Fruit fly (Drosophila melanogaster): ENCODE results near the gene CG42717.

The CG42717 gene

DNA sequence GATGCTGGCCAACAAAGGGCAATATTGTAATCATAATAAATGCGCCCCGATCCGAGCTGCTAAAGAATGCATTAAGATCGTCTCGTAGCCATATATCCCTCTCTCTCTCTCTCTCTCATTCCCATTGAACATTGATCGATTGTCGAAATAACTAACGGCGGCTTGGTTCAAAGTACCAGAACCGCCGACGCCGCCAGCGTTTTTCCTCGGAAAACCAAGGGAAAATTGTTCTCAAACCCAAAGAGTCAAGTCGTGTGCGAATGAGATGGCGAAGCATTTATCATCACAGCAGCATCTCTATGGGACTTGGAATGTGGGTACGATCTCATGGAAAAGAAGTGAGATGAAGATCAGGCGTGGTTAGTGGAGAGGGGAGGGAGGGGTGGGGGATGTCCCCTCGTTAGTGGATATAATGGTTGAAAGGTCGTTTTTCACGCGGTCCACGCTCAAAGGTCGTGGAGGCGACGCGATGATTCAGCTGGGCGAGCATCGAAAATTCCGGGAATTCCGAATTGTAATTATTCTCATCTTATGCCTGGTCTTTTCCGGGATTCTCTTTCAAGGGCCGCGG, 10.9 kb upstream of the CG42717 start (continued):
- TF ChIP-seq mirr (GFP tag; optimal IDR thresholded peaks at IDR 0.05) = no peak
- peak; percentile 4 for TF ChIP-seq oc (tag; optimal IDR thresholded peaks at IDR 0.05)
- TF ChIP-seq ham (GFP tag; IDR thresholded peaks at IDR 0.05) = no peak
- TF ChIP-seq Stat92E (GFP tag; optimal IDR thresholded peaks at IDR 0.05) = peak in 1 of 3 experiments; percentile 95
- TF ChIP-seq Oli (tag; optimal IDR thresholded peaks at IDR 0.05) = no peak
- TF ChIP-seq gce (GFP tag; IDR thresholded peaks at IDR 0.05) = 0 out of 3 replicates have a peak, but pooled peaks have one; percentile 31
- no peak for TF ChIP-seq en (GFP tag; optimal IDR thresholded peaks at IDR 0.05)
- TF ChIP-seq B-H2 (GFP tag; optimal IDR thresholded peaks at IDR 0.05) = no peak
- no peak for TF ChIP-seq CG11456 (GFP tag; IDR thresholded peaks at IDR 0.05)
- TF ChIP-seq zen (tag; optimal IDR thresholded peaks at IDR 0.05) = peak; percentile 63
- peak; percentile 11 for TF ChIP-seq twi (tag; optimal IDR thresholded peaks at IDR 0.05)
- no peak for TF ChIP-seq CG8359 (GFP tag; optimal IDR thresholded peaks at IDR 0.05; ENCODE audit: borderline replicate concordance)
- no peak for TF ChIP-seq CG3995 (GFP tag; optimal IDR thresholded peaks at IDR 0.05)
- no peak for TF ChIP-seq CG4854 (GFP tag; optimal IDR thresholded peaks at IDR 0.05)
- no peak for TF ChIP-seq GATAe (GFP tag; conservative IDR thresholded peaks at IDR 0.05)
- TF ChIP-seq caup (GFP tag; optimal IDR thresholded peaks at IDR 0.05; ENCODE audit: severe bottlenecking) = no peak
- TF ChIP-seq cad (GFP tag; optimal IDR thresholded peaks at IDR 0.05) = peak; percentile 58
- no peak for TF ChIP-seq CG10147 (GFP tag; optimal IDR thresholded peaks at IDR 0.05)
- peak; percentile 34 for TF ChIP-seq CG8281 (tag; optimal IDR thresholded peaks at IDR 0.05)

- TF ChIP-seq dysf (GFP tag; IDR thresholded peaks at IDR 0.05) (peak; percentile 53; the same call in 1 of the 3 replicates), grau (tag; optimal IDR thresholded peaks at IDR 0.05) (peak; percentile 60), CG6175 (GFP tag; IDR thresholded peaks at IDR 0.05) (no peak), CG8388 (GFP tag; optimal IDR thresholded peaks at IDR 0.05) (peak; percentile 44), lov (optimal IDR thresholded peaks at IDR 0.05) (no peak), lov (GFP tag; IDR thresholded peaks at IDR 0.05) (no peak), CG15696 (tag; optimal IDR thresholded peaks at IDR 0.05) (peak; percentile 54), CG3407 (GFP tag; optimal IDR thresholded peaks at IDR 0.05) (peak; percentile 48), Kr (GFP tag; optimal IDR thresholded peaks at IDR 0.05) (no peak), cwo (GFP tag; optimal IDR thresholded peaks at IDR 0.05) (no peak), tin (GFP tag; optimal IDR thresholded peaks at IDR 0.05) (no peak), mam (GFP tag; optimal IDR thresholded peaks at IDR 0.05) (no peak), fd64A (GFP tag; optimal IDR thresholded peaks at IDR 0.05) (no peak), ase (GFP tag; IDR thresholded peaks at IDR 0.05) (no peak), Dp (GFP tag; optimal IDR thresholded peaks at IDR 0.05) (no peak), Nf-YA (GFP tag; IDR thresholded peaks at IDR 0.05) (no peak), odd (GFP tag; optimal IDR thresholded peaks at IDR 0.05) (no peak), unpg (GFP tag; optimal IDR thresholded peaks at IDR 0.05) (peak; percentile 49), CG6813 (GFP tag; optimal IDR thresholded peaks at IDR 0.05) (peak; percentile 50), CG4617 (GFP tag; optimal IDR thresholded peaks at IDR 0.05; ENCODE audit: borderline replicate concordance) (no peak), Hr3 (GFP tag; optimal IDR thresholded peaks at IDR 0.05) (no peak), Xrp1 (GFP tag; IDR thresholded peaks at IDR 0.05) (peak; percentile 69), phol (tag; optimal IDR thresholded peaks at IDR 0.05) (peak; percentile 54), Sox100B (GFP tag; optimal IDR thresholded peaks at IDR 0.05) (peak; percentile 34), slp2 (GFP tag; optimal IDR thresholded peaks at IDR 0.05) (no peak), nom (GFP tag; optimal IDR thresholded peaks at IDR 0.05) (peak; percentile 85), so (GFP tag; IDR thresholded peaks at IDR 0.05) (peak; percentile 48; the same call in 2 of the 3 replicates), CG12104 (GFP tag; optimal IDR thresholded peaks at IDR 0.05) (peak; percentile 20), D19A (tag; optimal IDR thresholded peaks at IDR 0.05) (peak; percentile 72)
Measured at dm6 chr3L:16043045-16043781, 10.2 kb upstream of the CG42717 start.

All from whole organism, embryonic.